Fruit fly (Drosophila melanogaster): Measurements from ENCODE around the gene Ama.
A peak's percentile ranks its signal among the peaks of the same experiment; 100 is the strongest.

Ama gene

dm6 chr3R:6762188-6762643, at the start of gene Ama:
Gene Ama (plus strand): TSS chr3R:6762593.
- TF ChIP-seq CG16863 (GFP tag; optimal IDR thresholded peaks at IDR 0.05) (no peak), CG18262 (tag; optimal IDR thresholded peaks at IDR 0.05) (no peak), CG1832 (GFP tag; optimal IDR thresholded peaks at IDR 0.05) (peak; percentile 62), schlank (tag; optimal IDR thresholded peaks at IDR 0.05) (no peak), CG10431 (GFP tag; optimal IDR thresholded peaks at IDR 0.05) (no peak), CG14965 (GFP tag; optimal IDR thresholded peaks at IDR 0.05; ENCODE audit: borderline replicate concordance) (no peak), Sry-β (GFP tag; optimal IDR thresholded peaks at IDR 0.05) (no peak), Dek (tag; optimal IDR thresholded peaks at IDR 0.05) (no peak), CG4730 (GFP tag; IDR thresholded peaks at IDR 0.05) (no peak), NC2β (GFP tag; optimal IDR thresholded peaks at IDR 0.05) (no peak), fd96Cb (tag; optimal IDR thresholded peaks at IDR 0.05) (no peak), klu (GFP tag; IDR thresholded peaks at IDR 0.05) (no peak), tgo (GFP tag; IDR thresholded peaks at IDR 0.05) (no peak), stc (GFP tag; IDR thresholded peaks at IDR 0.05) (no peak), CG12155 (GFP tag; optimal IDR thresholded peaks at IDR 0.05) (no peak), Nf-YA (GFP tag; IDR thresholded peaks at IDR 0.05) (no peak), Hmr (GFP tag; optimal IDR thresholded peaks at IDR 0.05) (no peak), ATbp (GFP tag; optimal IDR thresholded peaks at IDR 0.05) (no peak), Bteb2 (GFP tag; optimal IDR thresholded peaks at IDR 0.05) (no peak), cas (GFP tag; IDR thresholded peaks at IDR 0.05) (no peak), CG9876 (GFP tag; optimal IDR thresholded peaks at IDR 0.05) (no peak), unpg (GFP tag; optimal IDR thresholded peaks at IDR 0.05) (no peak), Hsf (GFP tag; optimal IDR thresholded peaks at IDR 0.05) (no peak), cad (GFP tag; optimal IDR thresholded peaks at IDR 0.05) (peak; percentile 96), zen (tag; optimal IDR thresholded peaks at IDR 0.05) (peak; percentile 93), ash1 (GFP tag; optimal IDR thresholded peaks at IDR 0.05) (no peak), CG9437 (GFP tag; optimal IDR thresholded peaks at IDR 0.05) (no peak), Hr3 (GFP tag; optimal IDR thresholded peaks at IDR 0.05) (no peak), Jarid2 (GFP tag; optimal IDR thresholded peaks at IDR 0.05) (no peak), NfI (GFP tag; optimal IDR thresholded peaks at IDR 0.05) (no peak), CG7786 (GFP tag; optimal IDR thresholded peaks at IDR 0.05) (no peak), crp (GFP tag; optimal IDR thresholded peaks at IDR 0.05) (no peak), CG9609 (GFP tag; optimal IDR thresholded peaks at IDR 0.05) (no peak), jing (GFP tag; optimal IDR thresholded peaks at IDR 0.05) (no peak), CG30431 (GFP tag; optimal IDR thresholded peaks at IDR 0.05) (no peak), Dip2 (GFP tag; IDR thresholded peaks at IDR 0.05) (no peak), CG10366 (GFP tag; IDR thresholded peaks at IDR 0.05) (no peak), Fer2 (tag; optimal IDR thresholded peaks at IDR 0.05) (no peak), CG12659 (GFP tag; optimal IDR thresholded peaks at IDR 0.05) (no peak), wek (GFP tag; optimal IDR thresholded peaks at IDR 0.05) (no peak), z (GFP tag; IDR thresholded peaks at IDR 0.05) (0 out of 3 replicates have a peak, but pooled peaks have one; percentile 4), CG10321 (GFP tag; IDR thresholded peaks at IDR 0.05) (no peak), tin (GFP tag; optimal IDR thresholded peaks at IDR 0.05) (no peak), Hmx (GFP tag; optimal IDR thresholded peaks at IDR 0.05) (no peak), CG17359 (tag; optimal IDR thresholded peaks at IDR 0.05) (no peak), CG10274 (GFP tag; optimal IDR thresholded peaks at IDR 0.05) (no peak), zfh1 (GFP tag; IDR thresholded peaks at IDR 0.05) (no peak), chif (GFP tag; optimal IDR thresholded peaks at IDR 0.05) (no peak), Meics (GFP tag; optimal IDR thresholded peaks at IDR 0.05) (no peak), CG8478 (optimal IDR thresholded peaks at IDR 0.05) (no peak), pho (GFP tag; optimal IDR thresholded peaks at IDR 0.05) (no peak), amos (GFP tag; IDR thresholded peaks at IDR 0.05; ENCODE audit: partially characterized antibody) (0 out of 2 replicates have a peak, but pooled peaks have one; percentile 4)

Measured in whole organism, embryonic.